Worm (Caenorhabditis elegans) whole organism, L4 larva: ENCODE data around the gene F53C11.1.

Experiments
- D1046.2 ChIP-seq: fragments of 200-800 bp; sonication (Bioruptor generic); IDR thresholded peaks from 2 replicates; pipeline ENCODE4 v1.3.6; 2022; ENCODE audit warnings: missing genetic modification characterization, missing compliant biosample characterization
- F26F4.8 ChIP-seq: fragments of 200-800 bp; sonication (Bioruptor generic); conservative IDR thresholded peaks from 2 replicates; pipeline ENCODE4 v1.3.6; 2022; ENCODE audit warnings: missing genetic modification characterization, missing compliant biosample characterization
- F44E2.7 ChIP-seq: fragments of 200-800 bp; sonication (Bioruptor generic); IDR thresholded peaks from 2 replicates; pipeline ENCODE4 v2.1.2; 2022; ENCODE audit warnings: missing genetic modification characterization, missing compliant biosample characterization
- Y105C5A.15 ChIP-seq: fragments of 200-800 bp; sonication (Bioruptor generic); IDR thresholded peaks from 2 replicates; pipeline ENCODE4 v1.3.6; 2022; ENCODE audit warnings: missing genetic modification characterization, missing compliant biosample characterization
- Y48G9A.11 ChIP-seq: fragments of 200-800 bp; sonication (Bioruptor generic); IDR thresholded peaks from 2 replicates; pipeline ENCODE4 v1.3.6; 2022; ENCODE audit warnings: missing genetic modification reagents, missing genetic modification characterization, missing compliant biosample characterization
- Y5F2A.4 ChIP-seq: fragments of 200-800 bp; sonication (Bioruptor generic); optimal IDR thresholded peaks from 2 replicates; lab custom pipeline; 2018; ENCODE audit warnings: mild to moderate bottlenecking, missing genetic modification characterization, missing compliant biosample characterization
- ama-1 ChIP-seq: fragments of 150-350 bp; optimal IDR thresholded peaks from 2 replicates; lab custom pipeline; 2014; ENCODE audit warnings: inconsistent platforms, mixed read lengths
- arid-1 ChIP-seq: fragments of 200-800 bp; sonication (Bioruptor generic); conservative IDR thresholded peaks from 2 replicates; pipeline ENCODE4 v1.3.6; 2022; ENCODE audit warnings: missing genetic modification reagents, missing genetic modification characterization, missing compliant biosample characterization
- ceh-32 ChIP-seq: sonication (generic microtip); optimal IDR thresholded peaks from 2 replicates; lab custom pipeline; 2016; ENCODE audit warnings: mild to moderate bottlenecking, missing genetic modification characterization, missing compliant biosample characterization; ENCODE audit not compliant: poor library complexity
- ceh-44 ChIP-seq: fragments of 200-800 bp; sonication (Bioruptor generic); IDR thresholded peaks from 2 replicates; pipeline ENCODE4 v1.3.6; 2022; ENCODE audit warnings: missing genetic modification reagents, missing genetic modification characterization, missing compliant biosample characterization
- ctbp-1 ChIP-seq: fragments of 200-800 bp; sonication (Bioruptor generic); IDR thresholded peaks from 2 replicates; pipeline ENCODE4 v1.3.6; 2022; ENCODE audit warnings: missing genetic modification reagents, missing genetic modification characterization, missing compliant biosample characterization
- daf-12 ChIP-seq: fragments of 150-350 bp; optimal IDR thresholded peaks from 2 replicates; lab custom pipeline; 2014; ENCODE audit warnings: missing biosample characterization, missing genetic modification reagents, missing genetic modification characterization
- daf-19 ChIP-seq: fragments of 200-800 bp; sonication (Bioruptor generic); conservative IDR thresholded peaks from 2 replicates; pipeline ENCODE4 v1.3.6; 2022; ENCODE audit warnings: missing genetic modification characterization, missing compliant biosample characterization
- dmd-6 ChIP-seq: fragments of 200-800 bp; sonication (Bioruptor generic); IDR thresholded peaks from 2 replicates; pipeline ENCODE4 v1.3.6; 2022; ENCODE audit warnings: missing genetic modification reagents, missing genetic modification characterization, missing compliant biosample characterization
- dpl-1 ChIP-seq: fragments of 150-350 bp; optimal IDR thresholded peaks from 2 replicates; lab custom pipeline; 2014; ENCODE audit warnings: missing biosample characterization, missing genetic modification reagents, missing genetic modification characterization
- dve-1 ChIP-seq: sonication (generic microtip); optimal IDR thresholded peaks from 2 replicates; lab custom pipeline; 2017; ENCODE audit warnings: antibody characterized with exemption, mild to moderate bottlenecking, missing genetic modification characterization, missing compliant biosample characterization; ENCODE audit not compliant: insufficient read depth
- egl-27 ChIP-seq: sonication (generic microtip); optimal IDR thresholded peaks from 3 replicates; lab custom pipeline; 2017; ENCODE audit warnings: missing biosample characterization, missing genetic modification reagents, missing genetic modification characterization
- egl-43 ChIP-seq: fragments of 200-800 bp; sonication (Bioruptor generic); IDR thresholded peaks from 2 replicates; pipeline ENCODE4 v1.3.6; 2022; ENCODE audit warnings: missing genetic modification reagents, missing genetic modification characterization, missing compliant biosample characterization
- fkh-10 ChIP-seq: fragments of 150-350 bp; optimal IDR thresholded peaks from 2 replicates; lab custom pipeline; 2014; ENCODE audit warnings: missing biosample characterization, missing genetic modification reagents, missing genetic modification characterization
- hlh-11 ChIP-seq: fragments of 200-800 bp; sonication (Bioruptor generic); optimal IDR thresholded peaks from 2 replicates; lab custom pipeline; 2018; ENCODE audit warnings: mild to moderate bottlenecking, missing genetic modification characterization, missing compliant biosample characterization
- hlh-30 ChIP-seq: sonication (generic microtip); optimal IDR thresholded peaks from 2 replicates; lab custom pipeline; 2017; ENCODE audit warnings: antibody characterized with exemption, mild to moderate bottlenecking, missing genetic modification characterization, missing compliant biosample characterization; ENCODE audit not compliant: insufficient read depth
- hmg-1.1 ChIP-seq: fragments of 200-800 bp; sonication (Bioruptor generic); IDR thresholded peaks from 2 replicates; pipeline ENCODE4 v1.3.6; 2022; ENCODE audit warnings: missing genetic modification reagents, missing genetic modification characterization, missing compliant biosample characterization
- lim-7 ChIP-seq: fragments of 200-800 bp; sonication (Bioruptor generic); IDR thresholded peaks from 2 replicates; pipeline ENCODE4 v1.3.6; 2022; ENCODE audit warnings: missing genetic modification characterization, missing compliant biosample characterization
- lin-1 ChIP-seq: fragments of 200-800 bp; sonication (Bioruptor generic); IDR thresholded peaks from 2 replicates; pipeline ENCODE4 v1.3.6; 2022; ENCODE audit warnings: missing genetic modification reagents, missing genetic modification characterization, missing compliant biosample characterization
- lin-39 ChIP-seq: fragments of 150-350 bp; optimal IDR thresholded peaks from 2 replicates; lab custom pipeline; 2014; ENCODE audit warnings: missing biosample characterization, missing genetic modification reagents, missing genetic modification characterization
- lir-3 ChIP-seq: sonication (generic microtip); optimal IDR thresholded peaks from 2 replicates; lab custom pipeline; 2016; ENCODE audit warnings: mild to moderate bottlenecking, missing genetic modification characterization, missing compliant biosample characterization
- lsy-2 ChIP-seq, 2 experiments: fragments of 150-350 bp in 1 of 2; sonication (generic microtip) in 1 of 2; optimal IDR thresholded peaks; 2 replicates each; lab custom pipeline; 2014 to 2017; ENCODE audit warnings: missing biosample characterization in 2 of 2, missing genetic modification characterization in 2 of 2
- mep-1 ChIP-seq: fragments of 150-350 bp; sonication (generic microtip); optimal IDR thresholded peaks from 3 replicates; lab custom pipeline; 2014; ENCODE audit warnings: missing biosample characterization, missing genetic modification characterization
- mes-2 ChIP-seq: sonication (generic microtip); optimal IDR thresholded peaks from 2 replicates; lab custom pipeline; 2016; ENCODE audit warnings: missing genotype, mild to moderate bottlenecking, missing genetic modification characterization, missing compliant biosample characterization; ENCODE audit not compliant: poor library complexity, severe bottlenecking
- nhr-102 ChIP-seq: sonication (generic microtip); optimal IDR thresholded peaks from 2 replicates; lab custom pipeline; 2016; ENCODE audit warnings: mild to moderate bottlenecking, missing genetic modification characterization, moderate library complexity, missing compliant biosample characterization
- nhr-28 ChIP-seq: fragments of 150-350 bp; optimal IDR thresholded peaks from 2 replicates; lab custom pipeline; 2014; ENCODE audit warnings: missing biosample characterization, missing genetic modification characterization
- nhr-6 ChIP-seq: fragments of 150-350 bp; optimal IDR thresholded peaks from 2 replicates; lab custom pipeline; 2014; ENCODE audit warnings: missing biosample characterization, missing genetic modification characterization
- php-3 ChIP-seq: fragments of 200-800 bp; sonication (Bioruptor generic); IDR thresholded peaks from 2 replicates; pipeline ENCODE4 v1.3.6; 2022; ENCODE audit warnings: missing genetic modification reagents, missing genetic modification characterization, missing compliant biosample characterization
- rbr-2 ChIP-seq: sonication (generic microtip); optimal IDR thresholded peaks from 2 replicates; lab custom pipeline; 2016; ENCODE audit warnings: missing genotype, missing genetic modification characterization, missing compliant biosample characterization
- saeg-2 ChIP-seq: fragments of 200-800 bp; sonication (Bioruptor generic); IDR thresholded peaks from 2 replicates; pipeline ENCODE4 v1.3.6; 2022; ENCODE audit warnings: missing genetic modification reagents, missing genetic modification characterization, missing compliant biosample characterization
- skn-1 ChIP-seq: fragments of 150-350 bp; optimal IDR thresholded peaks from 2 replicates; lab custom pipeline; 2014; ENCODE audit warnings: missing biosample characterization, missing genetic modification characterization
- snpc-4 ChIP-seq: fragments of 150-350 bp; optimal IDR thresholded peaks from 2 replicates; lab custom pipeline; 2014; ENCODE audit warnings: missing biosample characterization, missing genetic modification characterization
- spr-3 ChIP-seq: fragments of 200-800 bp; sonication (Bioruptor generic); optimal IDR thresholded peaks from 2 replicates; lab custom pipeline; 2018; ENCODE audit warnings: mild to moderate bottlenecking, missing genetic modification characterization, missing compliant biosample characterization
- tag-97 ChIP-seq: fragments of 200-800 bp; sonication (Bioruptor generic); IDR thresholded peaks from 2 replicates; pipeline ENCODE4 v1.3.6; 2022; ENCODE audit warnings: missing genetic modification characterization, missing compliant biosample characterization
- unc-130 ChIP-seq: sonication (generic microtip); optimal IDR thresholded peaks from 2 replicates; lab custom pipeline; 2016; ENCODE audit warnings: missing genetic modification reagents, missing genetic modification characterization, missing compliant biosample characterization
- unc-39 ChIP-seq: sonication (generic microtip); optimal IDR thresholded peaks from 2 replicates; lab custom pipeline; 2017; ENCODE audit warnings: missing biosample characterization, missing genetic modification characterization
- vab-7 ChIP-seq: fragments of 200-800 bp; sonication (Bioruptor generic); IDR thresholded peaks from 2 replicates; pipeline ENCODE4 v1.3.6; 2022; ENCODE audit warnings: missing genetic modification reagents, missing genetic modification characterization, missing compliant biosample characterization
- zfp-2 ChIP-seq: sonication (generic microtip); optimal IDR thresholded peaks from 2 replicates; lab custom pipeline; 2016; ENCODE audit warnings: mild to moderate bottlenecking, missing genetic modification characterization, missing compliant biosample characterization
- zip-11 ChIP-seq: fragments of 200-800 bp; sonication (Bioruptor generic); IDR thresholded peaks from 2 replicates; pipeline ENCODE4 v1.3.6; 2022; ENCODE audit warnings: missing genetic modification characterization, missing compliant biosample characterization
- zip-2 ChIP-seq: fragments of 150-350 bp; optimal IDR thresholded peaks from 2 replicates; lab custom pipeline; 2014; ENCODE audit warnings: missing biosample characterization, missing genetic modification characterization
- ztf-11 ChIP-seq: fragments of 150-350 bp; optimal IDR thresholded peaks from 2 replicates; lab custom pipeline; 2014; ENCODE audit warnings: missing biosample characterization, missing genetic modification characterization
- ztf-7 ChIP-seq: fragments of 150-350 bp; optimal IDR thresholded peaks from 2 replicates; lab custom pipeline; 2014; ENCODE audit warnings: missing biosample characterization, missing genetic modification characterization

Gene F53C11.1

DNA sequence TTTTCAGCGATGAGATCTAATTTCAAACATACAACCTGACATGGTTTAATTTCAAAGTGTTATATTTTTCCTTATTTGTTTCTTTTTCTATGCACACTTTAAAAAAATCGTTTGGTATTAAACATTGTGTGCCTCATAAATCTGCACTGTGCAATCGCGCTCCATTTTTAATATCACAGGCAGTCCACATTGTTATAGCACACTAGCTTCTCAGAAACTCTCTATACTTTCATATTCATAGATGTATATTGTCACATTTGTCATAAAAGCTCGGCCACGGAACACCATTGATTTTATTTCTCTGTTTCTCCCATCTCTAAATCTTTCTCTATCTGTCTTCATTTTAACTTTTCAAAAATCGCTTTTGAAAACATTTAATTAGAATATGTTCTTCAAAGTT, 18.2 kb upstream of the F53C11.1 start:
- TF ChIP-seq nhr-6 (tag; lab: Kevin White, UChicago) (peak; percentile 62), lsy-2 (tag; optimal IDR thresholded peaks at IDR 0.05; lab: Kevin White, UChicago) (peak in 1 of 2 experiments; percentile 69), tag-97 (GFP tag; lab: Robert Waterston, UW) (no peak), mes-2 (tag; lab: Kevin White, UChicago) (peak; percentile 67), F44E2.7 (GFP tag; lab: Robert Waterston, UW) (no peak), ama-1 (lab: Kevin White, UChicago) (no peak), snpc-4 (tag; lab: Kevin White, UChicago) (no peak), unc-39 (no peak), dve-1 (tag; lab: Kevin White, UChicago) (peak; percentile 64), daf-12 (tag; lab: Kevin White, UChicago) (no peak), rbr-2 (tag; lab: Kevin White, UChicago) (peak; percentile 46), hlh-11 (tag; lab: Kevin White, UChicago) (no peak), ztf-11 (tag; lab: Kevin White, UChicago) (no peak), ztf-7 (tag; lab: Kevin White, UChicago) (no peak), skn-1 (tag; lab: Kevin White, UChicago) (no peak), dpl-1 (GFP tag; lab: Kevin White, UChicago) (peak; percentile 7), ceh-32 (tag; lab: Kevin White, UChicago) (no peak), dmd-6 (0 out of 2 replicates have a peak, but pooled peaks have one; percentile 7), fkh-10 (GFP tag; lab: Kevin White, UChicago) (peak; percentile 8), mep-1 (tag; lab: Kevin White, UChicago) (peak; percentile 18), zip-11 (GFP tag; lab: Robert Waterston, UW) (no peak), hmg-1.1 (0 out of 2 replicates have a peak, but pooled peaks have one; percentile 27), arid-1 (GFP tag; lab: Robert Waterston, UW) (no peak), Y5F2A.4 (GFP tag; lab: Kevin White, UChicago) (no peak), lin-1 (GFP tag; lab: Robert Waterston, UW) (no peak), hlh-30 (tag; lab: Kevin White, UChicago) (peak; percentile 35), lin-39 (tag; lab: Kevin White, UChicago) (no peak), unc-130 (no peak), spr-3 (GFP tag; lab: Kevin White, UChicago) (no peak), saeg-2 (no peak)

DNA sequence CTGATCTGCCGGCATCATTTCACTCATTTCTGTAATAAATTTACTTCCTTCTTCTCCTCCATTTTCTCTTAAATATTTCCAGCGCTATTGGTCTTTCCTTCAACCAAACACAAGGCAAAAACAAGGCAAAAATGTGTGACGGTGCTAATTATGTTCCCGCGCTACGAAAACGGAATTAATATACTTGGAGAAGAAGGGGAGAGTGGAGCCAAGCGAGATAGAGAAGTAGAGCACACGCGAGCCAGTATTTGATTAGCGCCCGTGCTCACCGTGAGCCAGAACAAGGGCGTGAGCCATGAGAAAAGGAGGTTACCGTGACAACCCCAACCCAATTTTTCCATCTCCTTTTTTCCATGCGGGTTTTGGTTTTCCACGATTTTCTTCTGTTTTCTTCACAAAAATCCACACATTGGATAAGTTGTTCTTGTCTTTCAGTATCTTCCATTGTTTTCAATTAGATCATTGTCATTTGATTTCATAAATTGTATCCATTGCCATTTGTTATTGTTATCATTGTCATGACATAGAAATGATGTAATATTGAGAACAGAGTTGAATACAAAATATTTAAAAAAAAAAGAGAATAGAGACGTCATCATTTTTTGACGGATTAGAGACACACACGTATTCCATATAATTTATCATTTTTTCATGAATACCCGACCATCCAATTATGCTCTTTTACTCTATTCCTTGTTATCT, 13.0 kb upstream of the F53C11.1 start, which contains the start of gene F20G2.6:
TSS of gene F20G2.6 (plus strand) at position 652 of the 702 bp plus-strand sequence.
- TF ChIP-seq ctbp-1 (GFP tag; lab: Robert Waterston, UW) (no peak), Y105C5A.15 (no peak), zip-2 (tag; lab: Kevin White, UChicago) (no peak), lin-1 (GFP tag; lab: Robert Waterston, UW) (no peak), ceh-44 (GFP tag; lab: Robert Waterston, UW) (no peak), D1046.2 (GFP tag; lab: Robert Waterston, UW) (no peak), vab-7 (GFP tag; lab: Robert Waterston, UW) (no peak), php-3 (GFP tag; lab: Robert Waterston, UW) (no peak), lir-3 (tag; lab: Kevin White, UChicago) (no peak), hlh-11 (tag; lab: Kevin White, UChicago) (no peak), nhr-102 (tag; lab: Kevin White, UChicago) (no peak), Y48G9A.11 (GFP tag; lab: Robert Waterston, UW) (no peak), daf-19 (no peak), F26F4.8 (GFP tag; lab: Robert Waterston, UW) (no peak), lim-7 (GFP tag; lab: Robert Waterston, UW) (no peak), egl-27 (no peak), nhr-28 (tag; lab: Kevin White, UChicago) (no peak), zfp-2 (tag; lab: Kevin White, UChicago) (no peak), egl-43 (no peak)
- TF ChIP-seq, all 104 proteins: peak for 0
